Worm (Caenorhabditis elegans) whole organism, young adult: ENCODE measurements around the gene got-2.2.
A peak's percentile ranks its signal among the peaks of the same experiment; 100 is the strongest.

ENCODE experiments used
- B0035.1 ChIP-seq: sonication (generic microtip); optimal IDR thresholded peaks from 2 replicates; lab custom pipeline; 2016; ENCODE audit warnings: missing genetic modification characterization, mild to moderate bottlenecking, missing compliant biosample characterization, missing genotype, missing genetic modification reagents
- C06A6.2 ChIP-seq: fragments of 200-800 bp; sonication (Bioruptor generic); conservative IDR thresholded peaks from 2 replicates; pipeline ENCODE4 v1.3.6; 2022; ENCODE audit warnings: missing genetic modification characterization, missing compliant biosample characterization
- D2030.7 ChIP-seq: fragments of 200-800 bp; sonication (Bioruptor generic); IDR thresholded peaks from 2 replicates; pipeline ENCODE4 v1.3.6; 2022; ENCODE audit warnings: missing genetic modification reagents, missing genetic modification characterization, missing compliant biosample characterization
- F33H1.4 ChIP-seq: fragments of 200-800 bp; sonication (Bioruptor generic); IDR thresholded peaks from 2 replicates; pipeline ENCODE4 v1.3.6; 2022; ENCODE audit warnings: missing genetic modification reagents, missing genetic modification characterization, missing compliant biosample characterization
- F37B4.10 ChIP-seq: fragments of 200-800 bp; sonication (Bioruptor generic); IDR thresholded peaks from 2 replicates; pipeline ENCODE4 v1.3.6; 2022; ENCODE audit warnings: missing genetic modification characterization, missing compliant biosample characterization
- F52B5.7 ChIP-seq: sonication (generic microtip); optimal IDR thresholded peaks from 2 replicates; lab custom pipeline; 2016; ENCODE audit warnings: mild to moderate bottlenecking, missing genetic modification characterization, missing compliant biosample characterization
- F57A8.1 ChIP-seq: fragments of 200-800 bp; sonication (Bioruptor generic); optimal IDR thresholded peaks from 2 replicates; lab custom pipeline; 2018; ENCODE audit warnings: mild to moderate bottlenecking, missing genetic modification characterization, moderate library complexity, missing compliant biosample characterization
- K11D2.4 ChIP-seq: fragments of 200-800 bp; sonication (Bioruptor generic); IDR thresholded peaks from 2 replicates; pipeline ENCODE4 v1.3.6; 2022; ENCODE audit warnings: missing genetic modification reagents, missing genetic modification characterization, missing compliant biosample characterization
- T07F8.4 ChIP-seq: sonication (generic microtip); optimal IDR thresholded peaks from 2 replicates; lab custom pipeline; 2016; ENCODE audit warnings: mild to moderate bottlenecking, missing genetic modification characterization, moderate library complexity, missing compliant biosample characterization
- Y53G8AR.9 ChIP-seq: fragments of 200-800 bp; sonication (Bioruptor generic); conservative IDR thresholded peaks from 2 replicates; pipeline ENCODE4 v1.3.6; 2022; ENCODE audit warnings: missing genetic modification reagents, missing genetic modification characterization, missing compliant biosample characterization
- Y56A3A.18 ChIP-seq: fragments of 200-800 bp; sonication (Bioruptor generic); IDR thresholded peaks from 2 replicates; pipeline ENCODE4 v1.3.6; 2022; ENCODE audit warnings: missing genetic modification reagents, missing genetic modification characterization, missing compliant biosample characterization
- ZK185.1 ChIP-seq: sonication (generic microtip); optimal IDR thresholded peaks from 2 replicates; lab custom pipeline; 2016; ENCODE audit warnings: mild to moderate bottlenecking, missing genetic modification characterization, missing compliant biosample characterization; ENCODE audit not compliant: poor library complexity, severe bottlenecking
- akir-1 ChIP-seq: fragments of 200-800 bp; sonication (Bioruptor generic); optimal IDR thresholded peaks from 2 replicates; lab custom pipeline; 2018; ENCODE audit warnings: mild to moderate bottlenecking, missing genetic modification characterization, moderate library complexity, missing compliant biosample characterization
- athp-1 ChIP-seq: sonication (generic microtip); optimal IDR thresholded peaks from 2 replicates; lab custom pipeline; 2017; ENCODE audit warnings: mild to moderate bottlenecking, missing genetic modification characterization, missing compliant biosample characterization
- attf-6 ChIP-seq: fragments of 200-800 bp; sonication (Bioruptor generic); IDR thresholded peaks from 2 replicates; pipeline ENCODE4 v1.3.6; 2022; ENCODE audit warnings: missing genetic modification reagents, missing genetic modification characterization, missing compliant biosample characterization
- cebp-1 ChIP-seq, 2 experiments: fragments of 200-800 bp in 1 of 2; sonication (Bioruptor generic) in 1 of 2; sonication (generic microtip) in 1 of 2; IDR thresholded peaks in 1 of 2; optimal IDR thresholded peaks in 1 of 2; 2 replicates each; pipeline versions ENCODE4 v1.3.6 to Lab custom; 2017 to 2022; ENCODE audit warnings: missing compliant biosample characterization in 2 of 2, missing genetic modification characterization in 2 of 2, mild to moderate bottlenecking in 1 of 2, missing genetic modification reagents in 1 of 2, moderate library complexity in 1 of 2
- ceh-58 ChIP-seq: fragments of 200-800 bp; sonication (Bioruptor generic); IDR thresholded peaks from 2 replicates; pipeline ENCODE4 v1.3.6; 2022; ENCODE audit warnings: missing genetic modification characterization, missing compliant biosample characterization
- ceh-79 ChIP-seq: sonication (generic microtip); optimal IDR thresholded peaks from 2 replicates; lab custom pipeline; 2017; ENCODE audit warnings: mild to moderate bottlenecking, missing genetic modification characterization, missing compliant biosample characterization
- egrh-3 ChIP-seq: fragments of 200-800 bp; sonication (Bioruptor generic); IDR thresholded peaks from 2 replicates; pipeline ENCODE4 v1.3.6; 2022; ENCODE audit warnings: missing genetic modification reagents, missing genetic modification characterization, missing compliant biosample characterization
- ets-4 ChIP-seq: fragments of 200-800 bp; sonication (Bioruptor generic); optimal IDR thresholded peaks from 2 replicates; lab custom pipeline; 2018; ENCODE audit warnings: mild to moderate bottlenecking, missing genetic modification characterization, missing compliant biosample characterization
- fkh-3 ChIP-seq: sonication (generic microtip); optimal IDR thresholded peaks from 2 replicates; lab custom pipeline; 2016; ENCODE audit warnings: mild to moderate bottlenecking, missing genetic modification characterization, missing compliant biosample characterization
- gei-17 ChIP-seq: fragments of 200-800 bp; sonication (Bioruptor generic); optimal IDR thresholded peaks from 2 replicates; lab custom pipeline; 2018; ENCODE audit warnings: mild to moderate bottlenecking, missing genetic modification characterization, missing compliant biosample characterization
- hlh-12 ChIP-seq: sonication (generic microtip); optimal IDR thresholded peaks from 2 replicates; lab custom pipeline; 2016; ENCODE audit warnings: missing genetic modification characterization, missing compliant biosample characterization
- hrde-1 ChIP-seq: sonication (generic microtip); optimal IDR thresholded peaks from 2 replicates; lab custom pipeline; 2016; ENCODE audit warnings: missing genetic modification characterization, mild to moderate bottlenecking, missing compliant biosample characterization, moderate library complexity, missing genotype, missing genetic modification reagents, borderline replicate concordance
- lin-35 ChIP-seq, 3 experiments: fragments of 150-350 bp in 2 of 3; sonication (generic microtip) in 1 of 3; optimal IDR thresholded peaks; 2 replicates each; lab custom pipeline; 2014 to 2018; ENCODE audit warnings: missing biosample characterization in 3 of 3, missing genetic modification characterization in 3 of 3, missing genetic modification reagents in 3 of 3
- lin-40 ChIP-seq: sonication (generic microtip); optimal IDR thresholded peaks from 2 replicates; lab custom pipeline; 2016; ENCODE audit warnings: missing genetic modification characterization, mild to moderate bottlenecking, missing compliant biosample characterization, missing genotype, missing genetic modification reagents
- lin-54 ChIP-seq: fragments of 200-800 bp; sonication (Bioruptor generic); optimal IDR thresholded peaks from 2 replicates; lab custom pipeline; 2018; ENCODE audit warnings: mild to moderate bottlenecking, missing genetic modification characterization, missing compliant biosample characterization
- lsy-27 ChIP-seq: sonication (generic microtip); optimal IDR thresholded peaks from 2 replicates; lab custom pipeline; 2017; ENCODE audit warnings: missing genetic modification characterization, mild to moderate bottlenecking, missing compliant biosample characterization, antibody characterized with exemption, missing genotype, borderline replicate concordance; ENCODE audit not compliant: insufficient read depth
- madf-10 ChIP-seq: sonication (generic microtip); optimal IDR thresholded peaks from 2 replicates; lab custom pipeline; 2016; ENCODE audit warnings: mild to moderate bottlenecking, missing genetic modification characterization, missing compliant biosample characterization
- madf-3 ChIP-seq: fragments of 200-800 bp; sonication (Bioruptor generic); IDR thresholded peaks from 2 replicates; pipeline ENCODE4 v1.3.6; 2022; ENCODE audit warnings: missing genetic modification reagents, missing genetic modification characterization, missing compliant biosample characterization
- mcd-1 ChIP-seq: fragments of 200-800 bp; sonication (Bioruptor generic); IDR thresholded peaks from 2 replicates; pipeline ENCODE4 v1.3.6; 2022; ENCODE audit warnings: missing genetic modification reagents, missing genetic modification characterization, missing compliant biosample characterization
- mxl-1 ChIP-seq: sonication (generic microtip); optimal IDR thresholded peaks from 2 replicates; lab custom pipeline; 2016; ENCODE audit warnings: missing genetic modification characterization, missing compliant biosample characterization
- nhr-179 ChIP-seq: sonication (generic microtip); optimal IDR thresholded peaks from 2 replicates; lab custom pipeline; 2016; ENCODE audit warnings: mild to moderate bottlenecking, missing genetic modification characterization, missing compliant biosample characterization
- nhr-27 ChIP-seq: fragments of 200-800 bp; sonication (Bioruptor generic); optimal IDR thresholded peaks from 2 replicates; lab custom pipeline; 2018; ENCODE audit warnings: mild to moderate bottlenecking, missing genetic modification characterization, moderate library complexity, missing compliant biosample characterization
- nhr-90 ChIP-seq: sonication (generic microtip); optimal IDR thresholded peaks from 2 replicates; lab custom pipeline; 2016; ENCODE audit warnings: missing genotype, mild to moderate bottlenecking, missing genetic modification characterization, missing compliant biosample characterization
- rcor-1 ChIP-seq: fragments of 200-800 bp; sonication (Bioruptor generic); IDR thresholded peaks from 2 replicates; pipeline ENCODE4 v1.3.6; 2022; ENCODE audit warnings: missing genetic modification reagents, missing genetic modification characterization, missing compliant biosample characterization
- sdz-38 ChIP-seq: sonication (generic microtip); optimal IDR thresholded peaks from 2 replicates; lab custom pipeline; 2016; ENCODE audit warnings: missing genotype, missing genetic modification characterization, missing compliant biosample characterization
- sea-2 ChIP-seq: fragments of 200-800 bp; sonication (Bioruptor generic); IDR thresholded peaks from 2 replicates; pipeline ENCODE4 v1.3.6; 2022; ENCODE audit warnings: missing genetic modification characterization, missing compliant biosample characterization
- snpc-1.3 ChIP-seq: sonication (generic microtip); optimal IDR thresholded peaks from 2 replicates; lab custom pipeline; 2017; ENCODE audit warnings: missing genetic modification characterization, mild to moderate bottlenecking, missing compliant biosample characterization, antibody characterized with exemption, moderate library complexity, missing genotype, missing genetic modification reagents; ENCODE audit not compliant: insufficient read depth
- snpc-3.4 ChIP-seq: sonication (generic microtip); optimal IDR thresholded peaks from 2 replicates; lab custom pipeline; 2017; ENCODE audit warnings: missing genetic modification characterization, mild to moderate bottlenecking, missing compliant biosample characterization, antibody characterized with exemption, moderate library complexity, missing genotype, missing genetic modification reagents
- sptf-2 ChIP-seq: fragments of 200-800 bp; sonication (Bioruptor generic); optimal IDR thresholded peaks from 2 replicates; lab custom pipeline; 2018; ENCODE audit warnings: mild to moderate bottlenecking, missing genetic modification characterization, missing compliant biosample characterization
- tlf-1 ChIP-seq: fragments of 200-800 bp; sonication (Bioruptor generic); optimal IDR thresholded peaks from 2 replicates; lab custom pipeline; 2018; ENCODE audit warnings: mild to moderate bottlenecking, missing genetic modification characterization, missing compliant biosample characterization
- ztf-26 ChIP-seq: sonication (generic microtip); optimal IDR thresholded peaks from 2 replicates; lab custom pipeline; 2017; ENCODE audit warnings: missing genetic modification characterization, missing compliant biosample characterization

got-2.2 gene

ce11 chrX:6253899-6254670 lies 13.3 kb downstream of the got-2.2 start (continued):
- TF ChIP-seq sdz-38 (tag; lab: Kevin White, UChicago) (no peak), F57A8.1 (GFP tag; lab: Kevin White, UChicago) (no peak), ceh-79 (tag; lab: Kevin White, UChicago) (peak; percentile 18), mcd-1 (GFP tag; lab: Robert Waterston, UW) (peak; percentile 38), tlf-1 (GFP tag; lab: Kevin White, UChicago) (peak; percentile 8), lin-35 (GFP tag; optimal IDR thresholded peaks at IDR 0.05; lab: Kevin White, UChicago) (peak in 1 of 3 experiments; percentile 32), Y53G8AR.9 (GFP tag; lab: Robert Waterston, UW) (peak; percentile 85), attf-6 (peak; percentile 50; the same call in 1 of the 2 replicates), nhr-90 (tag; lab: Kevin White, UChicago) (peak; percentile 2), madf-3 (0 out of 2 replicates have a peak, but pooled peaks have one; percentile 54), nhr-27 (tag; lab: Kevin White, UChicago) (no peak), K11D2.4 (peak; percentile 76), madf-10 (no peak), gei-17 (no peak), rcor-1 (GFP tag; lab: Robert Waterston, UW) (no peak; the same call in 1 of the 2 replicates), athp-1 (no peak), egrh-3 (GFP tag; lab: Robert Waterston, UW) (no peak), B0035.1 (tag; lab: Kevin White, UChicago) (no peak), Y56A3A.18 (GFP tag; lab: Robert Waterston, UW) (peak; percentile 69; the same call in 1 of the 2 replicates), F37B4.10 (GFP tag; lab: Robert Waterston, UW) (no peak), ZK185.1 (peak; percentile 40), hlh-12 (tag; lab: Kevin White, UChicago) (no peak), snpc-1.3 (tag; lab: Kevin White, UChicago) (no peak), nhr-179 (no peak), sptf-2 (GFP tag; lab: Kevin White, UChicago) (no peak), ets-4 (peak; percentile 20), lsy-27 (no peak), lin-54 (peak; percentile 48), mxl-1 (tag; lab: Kevin White, UChicago) (no peak), cebp-1 (GFP tag; IDR thresholded peaks at IDR 0.05; lab: Robert Waterston, UW) (peak; percentile 34; the same call in 1 of the 2 replicates), cebp-1 (tag; optimal IDR thresholded peaks at IDR 0.05; lab: Kevin White, UChicago) (peak; percentile 69), hrde-1 (tag; lab: Kevin White, UChicago) (no peak), snpc-3.4 (tag; lab: Kevin White, UChicago) (no peak), F33H1.4 (no peak), sea-2 (GFP tag; lab: Robert Waterston, UW) (no peak), ceh-58 (no peak), F52B5.7 (peak; percentile 24)
- TF ChIP-seq, all 124 proteins: peak for 51

- no peak for TF ChIP-seq madf-10
- TF ChIP-seq lsy-27 = no peak
- TF ChIP-seq lin-35 (GFP tag; optimal IDR thresholded peaks at IDR 0.05; lab: Kevin White, UChicago) = no peak
- TF ChIP-seq akir-1 = no peak
- no peak for TF ChIP-seq D2030.7 (GFP tag; lab: Robert Waterston, UW)
- TF ChIP-seq fkh-3 (tag; lab: Kevin White, UChicago) = no peak
- no peak for TF ChIP-seq T07F8.4 (tag; lab: Kevin White, UChicago)
- TF ChIP-seq C06A6.2 (GFP tag; lab: Robert Waterston, UW) = no peak
- TF ChIP-seq ztf-26 (tag; lab: Kevin White, UChicago) = no peak
- no peak for TF ChIP-seq hrde-1 (tag; lab: Kevin White, UChicago)
- no peak for TF ChIP-seq lin-40 (tag; lab: Kevin White, UChicago)
- TF ChIP-seq B0035.1 (tag; lab: Kevin White, UChicago) = no peak
Observed at ce11 chrX:6254671-6255031, 13.9 kb downstream of the got-2.2 start.
